Fruit fly (Drosophila melanogaster) whole organism, embryonic: ENCODE data around the gene Vdup1.

Experiments used
- ATbp ChIP-seq: fragments of 200-800 bp; sonication (Bioruptor generic); optimal IDR thresholded peaks from 2 replicates; lab custom pipeline; 2017; ENCODE audit warnings: missing biosample characterization, mild to moderate bottlenecking, missing genetic modification characterization, missing genetic modification reagents
- Ada2b ChIP-seq: fragments of 200-800 bp; sonication (Bioruptor generic); IDR thresholded peaks from 2 replicates; pipeline ENCODE4 v1.3.6; 2022; ENCODE audit warnings: missing biosample characterization, missing genetic modification characterization
- Aef1 ChIP-seq: fragments of 200-800 bp; sonication (Bioruptor generic); IDR thresholded peaks from 3 replicates; pipeline ENCODE4 v1.3.6; 2022; ENCODE audit warnings: missing biosample characterization, missing genetic modification characterization
- B-H2 ChIP-seq: fragments of 200-800 bp; sonication (Bioruptor generic); optimal IDR thresholded peaks from 2 replicates; lab custom pipeline; 2018; ENCODE audit warnings: missing biosample characterization, mild to moderate bottlenecking, missing genetic modification characterization
- BEAF-32 ChIP-seq: fragments of 200-800 bp; sonication (Bioruptor generic); optimal IDR thresholded peaks from 3 replicates; lab custom pipeline; 2017; ENCODE audit warnings: missing biosample characterization, missing genetic modification characterization, mild to moderate bottlenecking, moderate library complexity, missing genetic modification reagents
- CG10543 ChIP-seq: fragments of 200-800 bp; sonication (Bioruptor generic); optimal IDR thresholded peaks from 3 replicates; lab custom pipeline; 2017; ENCODE audit warnings: missing biosample characterization, mild to moderate bottlenecking, missing genetic modification characterization, moderate library complexity
- CG1233 ChIP-seq: fragments of 200-800 bp; sonication (Bioruptor generic); optimal IDR thresholded peaks from 4 replicates; lab custom pipeline; 2018; ENCODE audit warnings: missing biosample characterization, mild to moderate bottlenecking, missing genetic modification characterization
- CG12769 ChIP-seq: fragments of 200-800 bp; sonication (Bioruptor generic); optimal IDR thresholded peaks from 2 replicates; lab custom pipeline; 2019; ENCODE audit warnings: missing biosample characterization, mild to moderate bottlenecking, missing genetic modification characterization, moderate library complexity
- CG12942 ChIP-seq: fragments of 200-800 bp; sonication (Bioruptor generic); optimal IDR thresholded peaks from 3 replicates; lab custom pipeline; 2016; ENCODE audit warnings: missing biosample characterization, missing genetic modification characterization
- CG13424 ChIP-seq: fragments of 200-800 bp; sonication (Bioruptor generic); optimal IDR thresholded peaks from 2 replicates; lab custom pipeline; 2019; ENCODE audit warnings: missing biosample characterization, mild to moderate bottlenecking, missing genetic modification characterization, moderate library complexity
- CG18764 ChIP-seq: fragments of 200-800 bp; sonication (Bioruptor generic); optimal IDR thresholded peaks from 3 replicates; lab custom pipeline; 2016; ENCODE audit warnings: missing biosample characterization, missing genetic modification characterization
- CG2120 ChIP-seq: fragments of 200-800 bp; sonication (Bioruptor generic); optimal IDR thresholded peaks from 3 replicates; lab custom pipeline; 2016; ENCODE audit warnings: missing biosample characterization, missing genetic modification characterization
- CG32767 ChIP-seq: fragments of 200-800 bp; sonication (Bioruptor generic); IDR thresholded peaks from 2 replicates; pipeline ENCODE4 v1.3.6; 2022; ENCODE audit warnings: missing biosample characterization, missing genetic modification characterization
- CG34376 ChIP-seq: fragments of 200-800 bp; sonication (Bioruptor generic); optimal IDR thresholded peaks from 2 replicates; lab custom pipeline; 2018; ENCODE audit warnings: missing biosample characterization, mild to moderate bottlenecking, missing genetic modification characterization
- CG3847 ChIP-seq: fragments of 200-800 bp; sonication (Bioruptor generic); IDR thresholded peaks from 2 replicates; pipeline ENCODE4 v1.3.6; 2022; ENCODE audit warnings: missing biosample characterization, missing genetic modification characterization
- CG43689 ChIP-seq: fragments of 200-800 bp; sonication (Bioruptor generic); IDR thresholded peaks from 2 replicates; pipeline ENCODE4 v1.3.6; 2022; ENCODE audit warnings: missing biosample characterization, missing genetic modification characterization
- CG7271 ChIP-seq: fragments of 200-800 bp; sonication (Bioruptor generic); optimal IDR thresholded peaks from 2 replicates; lab custom pipeline; 2018; ENCODE audit warnings: missing biosample characterization, mild to moderate bottlenecking, missing genetic modification characterization, moderate library complexity
- CG7928 ChIP-seq: fragments of 200-800 bp; sonication (Bioruptor generic); optimal IDR thresholded peaks from 2 replicates; lab custom pipeline; 2017; ENCODE audit warnings: missing biosample characterization, mild to moderate bottlenecking, missing genetic modification characterization
- CG8359 ChIP-seq: fragments of 200-800 bp; sonication (Bioruptor generic); optimal IDR thresholded peaks from 2 replicates; lab custom pipeline; 2017; ENCODE audit warnings: missing biosample characterization, mild to moderate bottlenecking, missing genetic modification characterization, borderline replicate concordance
- CG9437 ChIP-seq: fragments of 200-800 bp; sonication (Bioruptor generic); optimal IDR thresholded peaks from 2 replicates; lab custom pipeline; 2018; ENCODE audit warnings: missing biosample characterization, mild to moderate bottlenecking, missing genetic modification characterization
- Dp ChIP-seq: fragments of 200-800 bp; sonication (Bioruptor generic); optimal IDR thresholded peaks from 2 replicates; lab custom pipeline; 2018; ENCODE audit warnings: missing biosample characterization, mild to moderate bottlenecking, missing genetic modification characterization, moderate library complexity
- Ets97D ChIP-seq: fragments of 200-800 bp; sonication (Bioruptor generic); optimal IDR thresholded peaks from 3 replicates; lab custom pipeline; 2016; ENCODE audit warnings: missing biosample characterization, missing genetic modification characterization
- Fer1 ChIP-seq: fragments of 200-800 bp; sonication (Bioruptor generic); optimal IDR thresholded peaks from 2 replicates; lab custom pipeline; 2017; ENCODE audit warnings: missing biosample characterization, mild to moderate bottlenecking, missing genetic modification characterization
- Hand ChIP-seq: fragments of 200-800 bp; sonication (Bioruptor generic); optimal IDR thresholded peaks from 2 replicates; lab custom pipeline; 2017; ENCODE audit warnings: mild to moderate bottlenecking, missing biosample characterization, missing genetic modification reagents, missing genetic modification characterization
- Hr78 ChIP-seq, 2 experiments: fragments of 200-800 bp in 1 of 2; fragments of >200 bp in 1 of 2; sonication (Bioruptor generic) in 1 of 2; optimal IDR thresholded peaks; 2 replicates each; lab custom pipeline; 2017 to 2019; ENCODE audit warnings: missing biosample characterization in 2 of 2, missing genetic modification characterization in 2 of 2, mild to moderate bottlenecking in 1 of 2, moderate library complexity in 1 of 2
- Hsf ChIP-seq: fragments of 200-800 bp; sonication (Bioruptor generic); optimal IDR thresholded peaks from 3 replicates; lab custom pipeline; 2016; ENCODE audit warnings: missing biosample characterization, missing genetic modification characterization
- Med ChIP-seq: fragments of 200-800 bp; sonication (Bioruptor generic); peaks from one replicate; lab custom pipeline; 2016; ENCODE audit warnings: missing biosample characterization, missing genetic modification characterization, mild to moderate bottlenecking, inconsistent platforms, moderate library complexity
- Myb ChIP-seq: fragments of 200-800 bp; sonication (Bioruptor generic); optimal IDR thresholded peaks from 2 replicates; lab custom pipeline; 2016; ENCODE audit warnings: missing biosample characterization, missing genetic modification characterization
- NFAT ChIP-seq: fragments of 200-800 bp; sonication (Bioruptor generic); IDR thresholded peaks from 2 replicates; pipeline ENCODE4 v1.3.6; 2022; ENCODE audit warnings: missing biosample characterization, missing genetic modification characterization
- Pdp1 ChIP-seq, 2 experiments: fragments of 200-800 bp; sonication (Bioruptor generic); optimal IDR thresholded peaks; 3 replicates each; lab custom pipeline; 2016; ENCODE audit warnings: missing biosample characterization in 2 of 2, missing genetic modification characterization in 2 of 2, mild to moderate bottlenecking in 1 of 2, moderate library complexity in 1 of 2
- Side ChIP-seq: fragments of 200-800 bp; sonication (Bioruptor generic); optimal IDR thresholded peaks from 2 replicates; lab custom pipeline; 2016; ENCODE audit warnings: missing biosample characterization, missing genetic modification characterization
- Tbp ChIP-seq: fragments of >200 bp; optimal IDR thresholded peaks from 2 replicates; lab custom pipeline; 2018; ENCODE audit warnings: missing biosample characterization, missing genetic modification characterization
- Trl ChIP-seq, 3 experiments: fragments of >200 bp in 2 of 3; fragments of 200-800 bp in 1 of 3; sonication (Bioruptor generic) in 1 of 3; optimal IDR thresholded peaks; 2 replicates in 1 of 3; 3 replicates in 2 of 3; lab custom pipeline; 2016 to 2017; ENCODE audit warnings: missing biosample characterization in 1 of 3, missing genetic modification characterization in 1 of 3
- ase ChIP-seq: fragments of 200-800 bp; sonication (Bioruptor generic); IDR thresholded peaks from 3 replicates; pipeline ENCODE4 v1.3.6; 2022; ENCODE audit warnings: missing biosample characterization, missing genetic modification characterization
- ato ChIP-seq: fragments of 200-800 bp; sonication (Bioruptor generic); IDR thresholded peaks from 2 replicates; pipeline ENCODE4 v1.3.6; 2022; ENCODE audit warnings: missing biosample characterization, missing genetic modification characterization; ENCODE audit not compliant: partially characterized antibody
- chm ChIP-seq: fragments of 200-800 bp; sonication (Bioruptor generic); IDR thresholded peaks from 2 replicates; pipeline ENCODE4 v1.3.6; 2022; ENCODE audit warnings: missing biosample characterization, missing genetic modification characterization
- chn ChIP-seq: fragments of 200-800 bp; sonication (Bioruptor generic); optimal IDR thresholded peaks from 2 replicates; lab custom pipeline; 2016; ENCODE audit warnings: missing biosample characterization, missing genetic modification characterization
- ci ChIP-seq: fragments of 200-800 bp; sonication (Bioruptor generic); IDR thresholded peaks from 3 replicates; pipeline ENCODE4 v1.3.6; 2022; ENCODE audit warnings: missing biosample characterization, missing genetic modification characterization
- dm ChIP-seq: fragments of 200-800 bp; sonication (Bioruptor generic); optimal IDR thresholded peaks from 3 replicates; lab custom pipeline; 2016; ENCODE audit warnings: missing biosample characterization, missing genetic modification characterization
- gsb ChIP-seq: fragments of 200-800 bp; sonication (Bioruptor generic); IDR thresholded peaks from 2 replicates; pipeline ENCODE4 v1.3.6; 2022; ENCODE audit warnings: missing biosample characterization, missing genetic modification characterization
- lola ChIP-seq, 3 experiments: fragments of >200 bp in 2 of 3; fragments of 200-800 bp in 1 of 3; sonication (Bioruptor generic) in 1 of 3; optimal IDR thresholded peaks; 2 replicates each; lab custom pipeline; 2017 to 2019; ENCODE audit warnings: missing biosample characterization in 3 of 3, missing genetic modification characterization in 3 of 3, mild to moderate bottlenecking in 1 of 3, moderate library complexity in 1 of 3
- maf-S ChIP-seq: fragments of 200-800 bp; sonication (Bioruptor generic); optimal IDR thresholded peaks from 2 replicates; lab custom pipeline; 2016; ENCODE audit warnings: missing biosample characterization, missing genetic modification characterization
- mirr ChIP-seq: fragments of 200-800 bp; sonication (Bioruptor generic); optimal IDR thresholded peaks from 3 replicates; lab custom pipeline; 2018; ENCODE audit warnings: missing biosample characterization, mild to moderate bottlenecking, missing genetic modification characterization
- nom ChIP-seq: fragments of 200-800 bp; sonication (Bioruptor generic); optimal IDR thresholded peaks from 2 replicates; lab custom pipeline; 2017; ENCODE audit warnings: missing biosample characterization, missing genetic modification characterization, mild to moderate bottlenecking, moderate library complexity, missing genetic modification reagents
- row ChIP-seq: fragments of 200-800 bp; sonication (Bioruptor generic); IDR thresholded peaks from 3 replicates; pipeline ENCODE4 v1.3.6; 2022; ENCODE audit warnings: missing biosample characterization, missing genetic modification characterization
- sens-2 ChIP-seq: fragments of 200-800 bp; sonication (Bioruptor generic); IDR thresholded peaks from 2 replicates; pipeline ENCODE4 v1.3.6; 2022; ENCODE audit warnings: missing biosample characterization, missing genetic modification characterization
- slbo ChIP-seq: fragments of 200-800 bp; sonication (Bioruptor generic); IDR thresholded peaks from 2 replicates; pipeline ENCODE4 v1.3.6; 2022; ENCODE audit warnings: missing biosample characterization, missing genetic modification characterization
- sug ChIP-seq: fragments of 200-800 bp; optimal IDR thresholded peaks from 2 replicates; lab custom pipeline; 2019; ENCODE audit warnings: missing biosample characterization, mild to moderate bottlenecking, missing genetic modification characterization, moderate library complexity
- yki ChIP-seq: fragments of >200 bp; optimal IDR thresholded peaks from 3 replicates; lab custom pipeline; 2018

Gene Vdup1

DNA sequence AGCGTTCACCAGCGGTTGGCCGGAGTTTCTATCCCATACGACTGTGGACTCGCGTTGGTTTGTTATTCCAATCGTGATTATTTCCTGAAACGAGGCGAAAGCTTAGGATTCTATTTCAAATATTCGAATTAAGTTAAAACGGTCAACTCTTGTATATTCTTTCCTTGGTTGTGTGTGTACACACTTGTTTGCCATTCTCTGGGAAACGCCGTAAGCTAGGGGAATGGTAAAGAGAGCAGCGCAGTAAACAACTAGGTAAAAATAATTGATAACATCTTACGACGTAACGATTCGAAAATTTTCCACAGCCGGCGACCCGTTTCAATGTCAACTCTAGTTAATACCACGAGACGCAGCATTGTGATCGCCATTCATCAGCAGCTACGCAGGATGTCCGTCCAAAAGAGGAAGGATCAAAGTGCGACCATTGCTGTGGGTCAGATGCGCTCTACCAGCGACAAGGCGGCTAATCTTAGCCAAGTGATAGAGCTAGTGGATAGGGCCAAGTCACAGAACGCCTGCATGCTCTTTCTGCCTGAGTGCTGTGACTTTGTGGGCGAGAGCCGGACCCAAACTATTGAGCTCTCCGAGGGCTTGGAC, 24.9 kb upstream of the Vdup1 start, which contains the start of gene NitFhit:
Gene NitFhit (plus strand): TSS at position 195 of the 600 bp plus-strand sequence.
- TF ChIP-seq Hand (GFP tag; lab: Kevin White, UChicago): no peak
- TF ChIP-seq CG12942 (GFP tag; lab: Kevin White, UChicago): no peak
- no peak for TF ChIP-seq CG7271 (tag; lab: Kevin White, UChicago)
- TF ChIP-seq CG34376 (GFP tag; lab: Kevin White, UChicago): peak; percentile 39
- TF ChIP-seq sug (tag; lab: Kevin White, UChicago): peak; percentile 36
- no peak for TF ChIP-seq Side (GFP tag; lab: Kevin White, UChicago)
- TF ChIP-seq CG32767: no peak
- TF ChIP-seq Ada2b: no peak
- no peak for TF ChIP-seq CG1233 (GFP tag; lab: Kevin White, UChicago)
- TF ChIP-seq Ets97D (GFP tag; lab: Kevin White, UChicago): peak; percentile 13
- TF ChIP-seq row (GFP tag; lab: Robert Waterston, UW): peak; percentile 48; the same call in 1 of the 3 replicates
- TF ChIP-seq CG10543: peak; percentile 8
- no peak for TF ChIP-seq Aef1 (GFP tag; lab: Robert Waterston, UW)
- TF ChIP-seq BEAF-32 (GFP tag; lab: Kevin White, UChicago): peak; percentile 6
- no peak for TF ChIP-seq gsb (GFP tag; lab: Robert Waterston, UW)
- no peak for TF ChIP-seq ase (GFP tag; lab: Robert Waterston, UW)
- TF ChIP-seq maf-S (GFP tag; lab: Kevin White, UChicago): no peak
- no peak for TF ChIP-seq Hr78 (GFP tag; optimal IDR thresholded peaks at IDR 0.05; lab: Kevin White, UChicago)
- no peak for TF ChIP-seq dm
- TF ChIP-seq chn: no peak
- no peak for TF ChIP-seq CG12769 (tag; lab: Kevin White, UChicago)
- TF ChIP-seq CG13424: no peak
- TF ChIP-seq ci: peak; percentile 45; the same call in 1 of the 3 replicates
- peak; percentile 48 for TF ChIP-seq Med (GFP tag; lab: Kevin White, UChicago)
- no peak for TF ChIP-seq CG8359
- TF ChIP-seq Hsf (GFP tag; lab: Kevin White, UChicago): no peak
- TF ChIP-seq Pdp1 (GFP tag; optimal IDR thresholded peaks at IDR 0.05; lab: Kevin White, UChicago): peak in 1 of 2 experiments; percentile 89
- TF ChIP-seq lola (GFP tag; optimal IDR thresholded peaks at IDR 0.05; lab: Kevin White, UChicago): no peak
- TF ChIP-seq CG18764: no peak
- no peak for TF ChIP-seq ato (GFP tag; lab: Robert Waterston, UW)
- peak; percentile 10 for TF ChIP-seq mirr (GFP tag; lab: Kevin White, UChicago)
- no peak for TF ChIP-seq CG7928
- peak; percentile 95 for TF ChIP-seq Myb
- TF ChIP-seq yki (lab: Kevin White, UChicago): no peak
- TF ChIP-seq Fer1 (GFP tag; lab: Kevin White, UChicago): peak; percentile 10
- TF ChIP-seq Tbp: no peak
- TF ChIP-seq CG9437 (GFP tag; lab: Kevin White, UChicago): peak; percentile 96
- TF ChIP-seq Trl (optimal IDR thresholded peaks at IDR 0.05; lab: Kevin White, UChicago): peak in 1 of 2 experiments; percentile 18
- TF ChIP-seq Trl (GFP tag; optimal IDR thresholded peaks at IDR 0.05; lab: Kevin White, UChicago): no peak
- TF ChIP-seq ATbp (GFP tag; lab: Kevin White, UChicago): no peak
- peak; percentile 15 for TF ChIP-seq CG2120 (GFP tag; lab: Kevin White, UChicago)
- TF ChIP-seq B-H2 (GFP tag; lab: Kevin White, UChicago): peak; percentile 34
- peak; percentile 52 for TF ChIP-seq nom (GFP tag; lab: Kevin White, UChicago)
- 0 out of 2 replicates have a peak, but pooled peaks have one; percentile 4 for TF ChIP-seq slbo (GFP tag; lab: Robert Waterston, UW)
- TF ChIP-seq NFAT (GFP tag; lab: Robert Waterston, UW): peak; percentile 45; the same call in 1 of the 2 replicates
- TF ChIP-seq sens-2: no peak
- TF ChIP-seq chm (GFP tag; lab: Robert Waterston, UW): no peak
- TF ChIP-seq CG43689 (GFP tag; lab: Robert Waterston, UW): no peak
- no peak for TF ChIP-seq CG3847
- peak; percentile 56 for TF ChIP-seq Dp (GFP tag; lab: Kevin White, UChicago)
